Worm (Caenorhabditis elegans) whole organism, L1 larva: Measurements from ENCODE around the gene scl-6.
A peak's percentile ranks its signal among the peaks of the same experiment; 100 is the strongest.

ENCODE experiments used
- C16A3.4 ChIP-seq: fragments of 150-350 bp; optimal IDR thresholded peaks from 2 replicates; lab custom pipeline; 2014; ENCODE audit warnings: missing biosample characterization, missing genetic modification characterization
- F16B12.6 ChIP-seq: fragments of 150-350 bp; optimal IDR thresholded peaks from 2 replicates; lab custom pipeline; 2014; ENCODE audit warnings: missing biosample characterization, missing genetic modification characterization
- alr-1 ChIP-seq: fragments of 200-800 bp; sonication (Bioruptor generic); optimal IDR thresholded peaks from 2 replicates; lab custom pipeline; 2018; ENCODE audit warnings: borderline replicate concordance, mild to moderate bottlenecking, missing genetic modification characterization, missing compliant biosample characterization
- ama-1 ChIP-seq: fragments of 150-350 bp; optimal IDR thresholded peaks from 2 replicates; lab custom pipeline; 2014
- blmp-1 ChIP-seq: fragments of 150-350 bp; optimal IDR thresholded peaks from 2 replicates; lab custom pipeline; 2014; ENCODE audit warnings: missing biosample characterization, missing genetic modification characterization
- ceh-82 ChIP-seq, 3 experiments: fragments of 150-350 bp in 1 of 3; sonication (generic microtip) in 2 of 3; optimal IDR thresholded peaks; 2 replicates each; lab custom pipeline; 2014 to 2017; ENCODE audit warnings: missing biosample characterization in 3 of 3, missing genetic modification characterization in 3 of 3
- ceh-90 ChIP-seq: sonication (generic microtip); optimal IDR thresholded peaks from 2 replicates; lab custom pipeline; 2016; ENCODE audit warnings: missing genetic modification characterization, missing compliant biosample characterization
- dpl-1 ChIP-seq, 3 experiments: fragments of 150-350 bp in 2 of 3; sonication (generic microtip) in 1 of 3; optimal IDR thresholded peaks; 2 replicates each; lab custom pipeline; 2014 to 2017; ENCODE audit warnings: missing biosample characterization in 3 of 3, missing genetic modification characterization in 3 of 3, missing genetic modification reagents in 3 of 3
- dsc-1 ChIP-seq: sonication (generic microtip); optimal IDR thresholded peaks from 2 replicates; lab custom pipeline; 2016; ENCODE audit warnings: mild to moderate bottlenecking, missing genetic modification characterization, missing compliant biosample characterization
- efl-1 ChIP-seq, 4 experiments: fragments of 150-350 bp; optimal IDR thresholded peaks in 3 of 4; peaks in 1 of 4; 1 replicate in 1 of 4; 2 replicates in 3 of 4; lab custom pipeline; 2014; ENCODE audit warnings: missing biosample characterization in 2 of 4, missing genetic modification characterization in 2 of 4, missing genetic modification reagents in 2 of 4
- efl-3 ChIP-seq: fragments of 200-800 bp; sonication (Bioruptor generic); optimal IDR thresholded peaks from 2 replicates; lab custom pipeline; 2018; ENCODE audit warnings: mild to moderate bottlenecking, missing genetic modification characterization, missing compliant biosample characterization
- egl-13 ChIP-seq: sonication (generic microtip); optimal IDR thresholded peaks from 2 replicates; lab custom pipeline; 2016; ENCODE audit warnings: missing genotype, missing genetic modification reagents, missing genetic modification characterization, missing compliant biosample characterization
- egl-27 ChIP-seq, 2 experiments: fragments of 150-350 bp in 1 of 2; sonication (generic microtip); optimal IDR thresholded peaks; 3 replicates each; lab custom pipeline; 2017 to 2018; ENCODE audit warnings: missing biosample characterization in 2 of 2, missing genetic modification characterization in 2 of 2, missing genetic modification reagents in 2 of 2
- elt-3 ChIP-seq, 6 experiments: fragments of 150-350 bp in 1 of 6; sonication (generic microtip); optimal IDR thresholded peaks; 2 replicates each; lab custom pipeline; 2017 to 2018; ENCODE audit warnings: missing biosample characterization in 6 of 6, missing genetic modification characterization in 6 of 6, inconsistent platforms in 1 of 6
- ets-5 ChIP-seq: fragments of 200-800 bp; sonication (Bioruptor generic); IDR thresholded peaks from 2 replicates; pipeline ENCODE4 v1.3.6; 2022; ENCODE audit warnings: missing genetic modification characterization, missing compliant biosample characterization
- fkh-10 ChIP-seq: sonication (generic microtip); optimal IDR thresholded peaks from 2 replicates; lab custom pipeline; 2017; ENCODE audit warnings: missing biosample characterization, missing genetic modification reagents, missing genetic modification characterization
- fkh-4 ChIP-seq: sonication (generic microtip); optimal IDR thresholded peaks from 2 replicates; lab custom pipeline; 2016; ENCODE audit warnings: missing compliant biosample characterization, missing genetic modification characterization, borderline replicate concordance
- fkh-8 ChIP-seq: sonication (generic microtip); optimal IDR thresholded peaks from 2 replicates; lab custom pipeline; 2016; ENCODE audit warnings: mild to moderate bottlenecking, missing genetic modification characterization, missing compliant biosample characterization
- fos-1 ChIP-seq: fragments of 150-350 bp; optimal IDR thresholded peaks from 2 replicates; lab custom pipeline; 2014; ENCODE audit warnings: missing biosample characterization, missing genetic modification characterization
- hpl-2 ChIP-seq: fragments of 150-350 bp; optimal IDR thresholded peaks from 2 replicates; lab custom pipeline; 2014; ENCODE audit warnings: missing biosample characterization, missing genetic modification reagents, missing genetic modification characterization
- irx-1 ChIP-seq: sonication (generic microtip); optimal IDR thresholded peaks from 2 replicates; lab custom pipeline; 2016; ENCODE audit warnings: missing genetic modification characterization, missing compliant biosample characterization
- isw-1 ChIP-seq: fragments of 200-800 bp; sonication (Bioruptor generic); IDR thresholded peaks from 2 replicates; pipeline ENCODE4 v1.3.6; 2022; ENCODE audit warnings: missing genetic modification characterization, missing compliant biosample characterization
- jun-1 ChIP-seq: fragments of 150-350 bp; optimal IDR thresholded peaks from 2 replicates; lab custom pipeline; 2014; ENCODE audit warnings: missing biosample characterization, missing genetic modification reagents, missing genetic modification characterization
- lin-13 ChIP-seq: fragments of 150-350 bp; optimal IDR thresholded peaks from 2 replicates; lab custom pipeline; 2014; ENCODE audit warnings: missing biosample characterization, missing genetic modification reagents, missing genetic modification characterization
- lin-15B ChIP-seq: fragments of 150-350 bp; sonication (generic microtip); optimal IDR thresholded peaks from 3 replicates; lab custom pipeline; 2014; ENCODE audit warnings: missing biosample characterization, missing genetic modification characterization
- lin-35 ChIP-seq, 2 experiments: fragments of 150-350 bp; optimal IDR thresholded peaks; 2 replicates each; lab custom pipeline; 2014; ENCODE audit warnings: missing biosample characterization in 2 of 2, missing genetic modification characterization in 2 of 2, missing genetic modification reagents in 2 of 2
- lir-3 ChIP-seq: sonication (generic microtip); optimal IDR thresholded peaks from 2 replicates; lab custom pipeline; 2016; ENCODE audit warnings: mild to moderate bottlenecking, missing genetic modification characterization, moderate library complexity, missing compliant biosample characterization; ENCODE audit not compliant: poor library complexity
- lsy-2 ChIP-seq, 2 experiments: fragments of 150-350 bp; optimal IDR thresholded peaks; 2 replicates each; lab custom pipeline; 2014; ENCODE audit warnings: missing biosample characterization in 2 of 2, missing genetic modification characterization in 2 of 2
- mdl-1 ChIP-seq, 2 experiments: fragments of 150-350 bp; optimal IDR thresholded peaks; 2 replicates each; lab custom pipeline; 2014 to 2017; ENCODE audit warnings: missing biosample characterization in 2 of 2, missing genetic modification characterization in 2 of 2, inconsistent platforms in 1 of 2
- nhr-12 ChIP-seq: sonication (generic microtip); optimal IDR thresholded peaks from 2 replicates; lab custom pipeline; 2017; ENCODE audit warnings: missing biosample characterization, missing genetic modification characterization
- nhr-19 ChIP-seq: fragments of 200-800 bp; sonication (Bioruptor generic); conservative IDR thresholded peaks from 2 replicates; pipeline ENCODE4 v1.3.6; 2022; ENCODE audit warnings: missing genetic modification characterization, missing compliant biosample characterization
- nhr-20 ChIP-seq: sonication (generic microtip); optimal IDR thresholded peaks from 2 replicates; lab custom pipeline; 2016; ENCODE audit warnings: mild to moderate bottlenecking, missing genetic modification characterization, missing compliant biosample characterization
- nhr-71 ChIP-seq: sonication (generic microtip); optimal IDR thresholded peaks from 2 replicates; lab custom pipeline; 2016; ENCODE audit warnings: mild to moderate bottlenecking, missing genetic modification characterization, moderate library complexity, missing compliant biosample characterization
- nhr-76 ChIP-seq: sonication (generic microtip); optimal IDR thresholded peaks from 2 replicates; lab custom pipeline; 2017; ENCODE audit warnings: missing biosample characterization, missing genetic modification characterization
- nhr-77 ChIP-seq: fragments of 150-350 bp; optimal IDR thresholded peaks from 2 replicates; lab custom pipeline; 2014; ENCODE audit warnings: missing biosample characterization, missing genetic modification characterization
- nhr-90 ChIP-seq: sonication (generic microtip); optimal IDR thresholded peaks from 2 replicates; lab custom pipeline; 2016; ENCODE audit warnings: mild to moderate bottlenecking, missing genetic modification characterization, missing compliant biosample characterization; ENCODE audit not compliant: poor library complexity
- pag-3 ChIP-seq: sonication (generic microtip); optimal IDR thresholded peaks from 2 replicates; lab custom pipeline; 2017; ENCODE audit warnings: missing genetic modification characterization, mild to moderate bottlenecking, missing compliant biosample characterization, antibody characterized with exemption, borderline replicate concordance; ENCODE audit not compliant: insufficient read depth
- pax-3 ChIP-seq: fragments of 200-800 bp; sonication (Bioruptor generic); optimal IDR thresholded peaks from 2 replicates; lab custom pipeline; 2018; ENCODE audit warnings: mild to moderate bottlenecking, missing genetic modification characterization, moderate library complexity, missing compliant biosample characterization
- rnt-1 ChIP-seq: sonication (generic microtip); optimal IDR thresholded peaks from 2 replicates; lab custom pipeline; 2016; ENCODE audit warnings: mild to moderate bottlenecking, missing genetic modification characterization, moderate library complexity, missing compliant biosample characterization
- skn-1 ChIP-seq: fragments of 150-350 bp; optimal IDR thresholded peaks from 2 replicates; lab custom pipeline; 2014; ENCODE audit warnings: missing biosample characterization, missing genetic modification characterization
- snpc-4 ChIP-seq: fragments of 150-350 bp; optimal IDR thresholded peaks from 2 replicates; lab custom pipeline; 2014; ENCODE audit warnings: missing biosample characterization, missing genetic modification characterization
- sptf-1 ChIP-seq: fragments of 150-350 bp; optimal IDR thresholded peaks from 2 replicates; lab custom pipeline; 2014; ENCODE audit warnings: missing biosample characterization, missing genetic modification characterization
- sup-37 ChIP-seq: fragments of 200-800 bp; sonication (Bioruptor generic); optimal IDR thresholded peaks from 2 replicates; lab custom pipeline; 2018; ENCODE audit warnings: mild to moderate bottlenecking, missing genetic modification characterization, missing compliant biosample characterization
- swsn-7 ChIP-seq: sonication (generic microtip); optimal IDR thresholded peaks from 2 replicates; lab custom pipeline; 2016; ENCODE audit warnings: missing genetic modification characterization, missing compliant biosample characterization
- tbx-2 ChIP-seq: sonication (generic microtip); optimal IDR thresholded peaks from 2 replicates; lab custom pipeline; 2016; ENCODE audit warnings: missing genetic modification characterization, missing compliant biosample characterization
- tlp-1 ChIP-seq: fragments of 150-350 bp; optimal IDR thresholded peaks from 2 replicates; lab custom pipeline; 2014; ENCODE audit warnings: missing biosample characterization, missing genetic modification characterization
- unc-30 ChIP-seq: sonication (generic microtip); optimal IDR thresholded peaks from 2 replicates; lab custom pipeline; 2017; ENCODE audit warnings: missing biosample characterization, missing genetic modification characterization
- unc-62 ChIP-seq: fragments of 150-350 bp; optimal IDR thresholded peaks from 2 replicates; lab custom pipeline; 2014; ENCODE audit warnings: missing biosample characterization, missing genetic modification reagents, missing genetic modification characterization
- unc-98 ChIP-seq: fragments of 200-800 bp; sonication (Bioruptor generic); IDR thresholded peaks from 2 replicates; pipeline ENCODE4 v1.3.6; 2022; ENCODE audit warnings: missing genetic modification characterization, missing compliant biosample characterization
- zip-4 ChIP-seq: fragments of 200-800 bp; sonication (Bioruptor generic); optimal IDR thresholded peaks from 2 replicates; lab custom pipeline; 2018; ENCODE audit warnings: mild to moderate bottlenecking, missing genetic modification characterization, moderate library complexity, missing compliant biosample characterization
- ztf-11 ChIP-seq, 2 experiments: sonication (generic microtip); optimal IDR thresholded peaks; 2 replicates each; lab custom pipeline; 2016 to 2017; ENCODE audit warnings: missing genetic modification characterization in 2 of 2, missing biosample characterization in 1 of 2, missing compliant biosample characterization in 1 of 2
- ztf-4 ChIP-seq: fragments of 150-350 bp; optimal IDR thresholded peaks from 2 replicates; lab custom pipeline; 2014; ENCODE audit warnings: missing biosample characterization, missing genetic modification characterization

scl-6 gene

ce11 chrIV:13098652-13099051, 30.1 kb downstream of the scl-6 start, which contains the start of the genes dli-1, tin-9.2 and exos-4.1:
Gene dli-1 (minus strand): TSS chrIV:13098792.
Gene tin-9.2 (plus strand): TSS chrIV:13098995.
Gene exos-4.1 (plus strand): TSS chrIV:13098999.
- peak; percentile 73 for TF ChIP-seq nhr-20 (tag; lab: Kevin White, UChicago)
- TF ChIP-seq C16A3.4: peak; percentile 53
- TF ChIP-seq egl-13 (tag; lab: Kevin White, UChicago): peak; percentile 49
- no peak for TF ChIP-seq egl-27 (tag; optimal IDR thresholded peaks at IDR 0.05; lab: Kevin White, UChicago)
- no peak for TF ChIP-seq pax-3 (tag; lab: Kevin White, UChicago)
- peak; percentile 25 for TF ChIP-seq lin-13 (GFP tag; lab: Kevin White, UChicago)
- peak in 1 of 2 experiments; percentile 49 for TF ChIP-seq mdl-1 (tag; optimal IDR thresholded peaks at IDR 0.05; lab: Kevin White, UChicago)
- TF ChIP-seq ets-5 (GFP tag; lab: Robert Waterston, UW): no peak
- TF ChIP-seq F16B12.6 (tag; lab: Kevin White, UChicago): peak; percentile 94
- TF ChIP-seq sup-37 (GFP tag; lab: Kevin White, UChicago): no peak
- TF ChIP-seq snpc-4 (tag; lab: Kevin White, UChicago): peak; percentile 57
- peak; percentile 89 to 90 for TF ChIP-seq lsy-2 (tag; optimal IDR thresholded peaks at IDR 0.05; lab: Kevin White, UChicago)
- peak; percentile 16 for TF ChIP-seq ama-1 (lab: Kevin White, UChicago)
- TF ChIP-seq unc-30 (tag; lab: Kevin White, UChicago): no peak
- TF ChIP-seq elt-3 (tag; optimal IDR thresholded peaks at IDR 0.05; lab: Kevin White, UChicago): peak in 1 of 6 experiments; percentile 39
- peak; percentile 74 for TF ChIP-seq dsc-1 (tag; lab: Kevin White, UChicago)
- peak; percentile 76 for TF ChIP-seq nhr-19 (GFP tag; lab: Robert Waterston, UW)
- TF ChIP-seq ztf-4: no peak
- no peak for TF ChIP-seq fkh-4
- TF ChIP-seq skn-1 (tag; lab: Kevin White, UChicago): peak; percentile 86
- TF ChIP-seq nhr-71 (tag; lab: Kevin White, UChicago): peak; percentile 88
- TF ChIP-seq rnt-1 (tag; lab: Kevin White, UChicago): peak; percentile 69
- peak; percentile 62 for TF ChIP-seq blmp-1 (tag; lab: Kevin White, UChicago)
- TF ChIP-seq hpl-2: no peak
- no peak for TF ChIP-seq unc-98 (GFP tag; lab: Robert Waterston, UW)
- peak; percentile 73 to 84 (median 79) for TF ChIP-seq dpl-1 (GFP tag; optimal IDR thresholded peaks at IDR 0.05; lab: Kevin White, UChicago)
- TF ChIP-seq fkh-8: peak; percentile 50
- no peak for TF ChIP-seq tlp-1
- TF ChIP-seq isw-1 (GFP tag; lab: Robert Waterston, UW): peak; percentile 79
- TF ChIP-seq efl-3: no peak
- TF ChIP-seq nhr-76 (tag; lab: Kevin White, UChicago): no peak
- peak; percentile 17 for TF ChIP-seq nhr-77 (tag; lab: Kevin White, UChicago)
- peak; percentile 46 for TF ChIP-seq lir-3 (tag; lab: Kevin White, UChicago)
- TF ChIP-seq ztf-11 (tag; optimal IDR thresholded peaks at IDR 0.05; lab: Kevin White, UChicago): no peak
- TF ChIP-seq irx-1: peak; percentile 51
- TF ChIP-seq nhr-12 (tag; lab: Kevin White, UChicago): no peak
- TF ChIP-seq tbx-2 (tag; lab: Kevin White, UChicago): peak; percentile 81
- peak; percentile 41 to 62 (median 62) for TF ChIP-seq ceh-82 (tag; optimal IDR thresholded peaks at IDR 0.05; lab: Kevin White, UChicago)
- peak; percentile 82 to 84 for TF ChIP-seq efl-1 (optimal IDR thresholded peaks at IDR 0.05; lab: Kevin White, UChicago)
- peak; percentile 82 to 97 for TF ChIP-seq efl-1 (GFP tag; optimal IDR thresholded peaks at IDR 0.05 in 1 of 2; lab: Kevin White, UChicago)
- TF ChIP-seq lin-15B (tag; lab: Kevin White, UChicago): peak; percentile 62
- no peak for TF ChIP-seq sptf-1 (tag; lab: Kevin White, UChicago)
- no peak for TF ChIP-seq alr-1 (tag; lab: Kevin White, UChicago)
- peak; percentile 74 for TF ChIP-seq swsn-7 (tag; lab: Kevin White, UChicago)
- peak; percentile 80 to 82 for TF ChIP-seq lin-35 (GFP tag; optimal IDR thresholded peaks at IDR 0.05; lab: Kevin White, UChicago)
- TF ChIP-seq nhr-90 (tag; lab: Kevin White, UChicago): peak; percentile 63
- no peak for TF ChIP-seq fkh-10
- TF ChIP-seq fos-1 (tag; lab: Kevin White, UChicago): peak; percentile 33
- TF ChIP-seq jun-1 (tag; lab: Kevin White, UChicago): peak; percentile 14
- no peak for TF ChIP-seq ceh-90 (tag; lab: Kevin White, UChicago)
- peak; percentile 18 for TF ChIP-seq zip-4 (GFP tag; lab: Kevin White, UChicago)
- TF ChIP-seq unc-62 (GFP tag; lab: Kevin White, UChicago): no peak
- TF ChIP-seq pag-3 (tag; lab: Kevin White, UChicago): no peak
